Worm (Caenorhabditis elegans) whole organism, young adult: ENCODE results near the gene tlk-1.
A peak's percentile ranks its signal among the peaks of the same experiment; 100 is the strongest.

Source experiments
- C06A6.2 ChIP-seq: fragments of 200-800 bp; sonication (Bioruptor generic); conservative IDR thresholded peaks from 2 replicates; pipeline ENCODE4 v1.3.6; 2022; ENCODE audit warnings: missing genetic modification characterization, missing compliant biosample characterization
- C17E4.6 ChIP-seq: fragments of 200-800 bp; sonication (Bioruptor generic); IDR thresholded peaks from 2 replicates; pipeline ENCODE4 v1.3.6; 2022; ENCODE audit warnings: missing genetic modification reagents, missing genetic modification characterization, missing compliant biosample characterization
- D2030.7 ChIP-seq: fragments of 200-800 bp; sonication (Bioruptor generic); IDR thresholded peaks from 2 replicates; pipeline ENCODE4 v1.3.6; 2022; ENCODE audit warnings: missing genetic modification reagents, missing genetic modification characterization, missing compliant biosample characterization
- F33H1.4 ChIP-seq: fragments of 200-800 bp; sonication (Bioruptor generic); IDR thresholded peaks from 2 replicates; pipeline ENCODE4 v1.3.6; 2022; ENCODE audit warnings: missing genetic modification reagents, missing genetic modification characterization, missing compliant biosample characterization
- F57A8.1 ChIP-seq: fragments of 200-800 bp; sonication (Bioruptor generic); optimal IDR thresholded peaks from 2 replicates; lab custom pipeline; 2018; ENCODE audit warnings: mild to moderate bottlenecking, missing genetic modification characterization, moderate library complexity, missing compliant biosample characterization
- Y95B8A.8 ChIP-seq: fragments of 200-800 bp; sonication (Bioruptor generic); IDR thresholded peaks from 2 replicates; pipeline ENCODE4 v1.3.6; 2022; ENCODE audit warnings: missing genetic modification reagents, missing genetic modification characterization, missing compliant biosample characterization
- bed-1 ChIP-seq: fragments of 200-800 bp; sonication (Bioruptor generic); IDR thresholded peaks from 2 replicates; pipeline ENCODE4 v1.3.6; 2022; ENCODE audit warnings: missing genetic modification reagents, missing genetic modification characterization, missing compliant biosample characterization
- cebp-1 ChIP-seq, 2 experiments: fragments of 200-800 bp in 1 of 2; sonication (Bioruptor generic) in 1 of 2; sonication (generic microtip) in 1 of 2; IDR thresholded peaks in 1 of 2; optimal IDR thresholded peaks in 1 of 2; 2 replicates each; pipeline versions ENCODE4 v1.3.6 to Lab custom; 2017 to 2022; ENCODE audit warnings: missing compliant biosample characterization in 2 of 2, missing genetic modification characterization in 2 of 2, mild to moderate bottlenecking in 1 of 2, missing genetic modification reagents in 1 of 2, moderate library complexity in 1 of 2
- ceh-58 ChIP-seq: fragments of 200-800 bp; sonication (Bioruptor generic); IDR thresholded peaks from 2 replicates; pipeline ENCODE4 v1.3.6; 2022; ENCODE audit warnings: missing genetic modification characterization, missing compliant biosample characterization
- ceh-91 ChIP-seq: fragments of 200-800 bp; sonication (Bioruptor generic); IDR thresholded peaks from 2 replicates; pipeline ENCODE4 v1.3.6; 2022; ENCODE audit warnings: missing genetic modification reagents, missing genetic modification characterization, missing compliant biosample characterization
- dox-1 ChIP-seq: fragments of 200-800 bp; sonication (Bioruptor generic); IDR thresholded peaks from 2 replicates; pipeline ENCODE4 v1.3.6; 2022; ENCODE audit warnings: missing genetic modification reagents, missing genetic modification characterization, missing compliant biosample characterization
- dpl-1 ChIP-seq: fragments of 150-350 bp; optimal IDR thresholded peaks from 2 replicates; lab custom pipeline; 2014; ENCODE audit warnings: missing biosample characterization, missing genetic modification reagents, missing genetic modification characterization
- efl-1 ChIP-seq: fragments of 150-350 bp; optimal IDR thresholded peaks from 2 replicates; lab custom pipeline; 2014; ENCODE audit warnings: missing biosample characterization, missing genetic modification reagents, missing genetic modification characterization
- egl-18 ChIP-seq: fragments of 200-800 bp; sonication (Bioruptor generic); IDR thresholded peaks from 2 replicates; pipeline ENCODE4 v1.3.6; 2022; ENCODE audit warnings: missing genetic modification reagents, missing genetic modification characterization, missing compliant biosample characterization
- ekl-4 ChIP-seq: fragments of 200-800 bp; sonication (Bioruptor generic); IDR thresholded peaks from 2 replicates; pipeline ENCODE4 v1.3.6; 2022; ENCODE audit warnings: missing genetic modification reagents, missing genetic modification characterization, missing compliant biosample characterization
- hmg-1.2 ChIP-seq: fragments of 200-800 bp; sonication (Bioruptor generic); IDR thresholded peaks from 2 replicates; pipeline ENCODE4 v1.3.6; 2022; ENCODE audit warnings: missing genetic modification reagents, missing genetic modification characterization, missing compliant biosample characterization
- hsf-1 ChIP-seq: fragments of 200-800 bp; sonication (Bioruptor generic); IDR thresholded peaks from 2 replicates; pipeline ENCODE4 v1.3.6; 2022; ENCODE audit warnings: missing genetic modification reagents, missing genetic modification characterization, missing compliant biosample characterization
- lin-35 ChIP-seq, 3 experiments: fragments of 150-350 bp in 2 of 3; sonication (generic microtip) in 1 of 3; optimal IDR thresholded peaks; 2 replicates each; lab custom pipeline; 2014 to 2018; ENCODE audit warnings: missing biosample characterization in 3 of 3, missing genetic modification characterization in 3 of 3, missing genetic modification reagents in 3 of 3
- lin-54 ChIP-seq: fragments of 200-800 bp; sonication (Bioruptor generic); optimal IDR thresholded peaks from 2 replicates; lab custom pipeline; 2018; ENCODE audit warnings: mild to moderate bottlenecking, missing genetic modification characterization, missing compliant biosample characterization
- lsl-1 ChIP-seq: fragments of 200-800 bp; sonication (Bioruptor generic); optimal IDR thresholded peaks from 2 replicates; lab custom pipeline; 2018; ENCODE audit warnings: mild to moderate bottlenecking, missing genetic modification characterization, moderate library complexity, missing compliant biosample characterization
- madf-3 ChIP-seq: fragments of 200-800 bp; sonication (Bioruptor generic); IDR thresholded peaks from 2 replicates; pipeline ENCODE4 v1.3.6; 2022; ENCODE audit warnings: missing genetic modification reagents, missing genetic modification characterization, missing compliant biosample characterization
- madf-6 ChIP-seq: fragments of 200-800 bp; sonication (Bioruptor generic); IDR thresholded peaks from 2 replicates; pipeline ENCODE4 v1.3.6; 2022; ENCODE audit warnings: missing genetic modification reagents, missing genetic modification characterization, missing compliant biosample characterization
- madf-8 ChIP-seq: fragments of 200-800 bp; sonication (Bioruptor generic); conservative IDR thresholded peaks from 2 replicates; pipeline ENCODE4 v1.3.6; 2022; ENCODE audit warnings: missing genetic modification reagents, missing genetic modification characterization, missing compliant biosample characterization
- nfyb-1 ChIP-seq: fragments of 200-800 bp; sonication (Bioruptor generic); IDR thresholded peaks from 2 replicates; pipeline ENCODE4 v1.3.6; 2022; ENCODE audit warnings: missing genetic modification reagents, missing genetic modification characterization, missing compliant biosample characterization
- nhr-80 ChIP-seq: sonication (generic microtip); optimal IDR thresholded peaks from 2 replicates; lab custom pipeline; 2016; ENCODE audit warnings: missing genetic modification characterization, missing compliant biosample characterization
- rcor-1 ChIP-seq: fragments of 200-800 bp; sonication (Bioruptor generic); IDR thresholded peaks from 2 replicates; pipeline ENCODE4 v1.3.6; 2022; ENCODE audit warnings: missing genetic modification reagents, missing genetic modification characterization, missing compliant biosample characterization
- snpc-1.3 ChIP-seq: sonication (generic microtip); optimal IDR thresholded peaks from 2 replicates; lab custom pipeline; 2017; ENCODE audit warnings: missing genetic modification characterization, mild to moderate bottlenecking, missing compliant biosample characterization, antibody characterized with exemption, moderate library complexity, missing genotype, missing genetic modification reagents; ENCODE audit not compliant: insufficient read depth
- snpc-3.4 ChIP-seq: sonication (generic microtip); optimal IDR thresholded peaks from 2 replicates; lab custom pipeline; 2017; ENCODE audit warnings: missing genetic modification characterization, mild to moderate bottlenecking, missing compliant biosample characterization, antibody characterized with exemption, moderate library complexity, missing genotype, missing genetic modification reagents
- snpc-4 ChIP-seq, 5 experiments: fragments of 150-350 bp in 1 of 5; sonication (generic microtip) in 4 of 5; optimal IDR thresholded peaks; 2 replicates each; lab custom pipeline; 2014 to 2018; ENCODE audit warnings: missing genetic modification characterization in 5 of 5, missing biosample characterization in 3 of 5, antibody characterized with exemption in 2 of 5, mild to moderate bottlenecking in 2 of 5, missing compliant biosample characterization in 2 of 5, missing genotype in 2 of 5, moderate library complexity in 2 of 5, missing genetic modification reagents in 1 of 5
- tbp1 ChIP-seq: fragments of 200-800 bp; sonication (Bioruptor generic); optimal IDR thresholded peaks from 2 replicates; lab custom pipeline; 2018; ENCODE audit warnings: mild to moderate bottlenecking, missing genetic modification characterization, missing compliant biosample characterization
- tlf-1 ChIP-seq: fragments of 200-800 bp; sonication (Bioruptor generic); optimal IDR thresholded peaks from 2 replicates; lab custom pipeline; 2018; ENCODE audit warnings: mild to moderate bottlenecking, missing genetic modification characterization, missing compliant biosample characterization
- unc-130 ChIP-seq: sonication (generic microtip); optimal IDR thresholded peaks from 2 replicates; lab custom pipeline; 2016; ENCODE audit warnings: missing genetic modification reagents, missing genetic modification characterization, missing compliant biosample characterization
- unc-62 ChIP-seq: fragments of 150-350 bp; optimal IDR thresholded peaks from 2 replicates; lab custom pipeline; 2014; ENCODE audit warnings: missing biosample characterization, missing genetic modification reagents, missing genetic modification characterization
- xnd-1 ChIP-seq: sonication (generic microtip); optimal IDR thresholded peaks from 2 replicates; lab custom pipeline; 2016; ENCODE audit warnings: missing genotype, missing genetic modification reagents, missing genetic modification characterization, missing compliant biosample characterization
- zfh-2 ChIP-seq: fragments of 200-800 bp; sonication (Bioruptor generic); conservative IDR thresholded peaks from 2 replicates; pipeline ENCODE4 v1.3.6; 2022; ENCODE audit warnings: missing genetic modification reagents, missing genetic modification characterization, missing compliant biosample characterization
- ztf-18 ChIP-seq: sonication (generic microtip); optimal IDR thresholded peaks from 2 replicates; lab custom pipeline; 2016; ENCODE audit warnings: missing genotype, mild to moderate bottlenecking, missing genetic modification characterization, missing compliant biosample characterization

tlk-1 gene

DNA sequence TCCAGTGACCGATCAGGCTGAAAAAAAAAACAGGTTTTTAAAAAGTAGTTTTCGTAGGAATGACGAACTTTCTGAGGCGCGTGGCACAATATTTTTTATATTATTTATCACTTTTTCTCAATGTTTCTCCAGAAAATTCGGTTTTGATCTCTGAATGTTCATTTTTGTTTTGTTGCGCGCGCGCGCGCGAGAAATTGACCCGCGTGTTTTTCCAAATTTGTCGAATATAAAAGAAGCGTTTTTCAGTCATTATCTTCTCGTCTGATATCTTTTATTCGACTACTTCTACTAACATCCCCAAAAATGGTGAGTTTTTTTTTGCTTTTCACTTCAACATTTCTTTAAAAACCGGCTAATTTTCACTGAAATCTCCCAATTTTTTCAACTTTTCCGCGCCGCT, 59.2 kb downstream of the tlk-1 start, which contains the start of gene rmd-1:
Gene rmd-1, plus strand, starts transcription at position 247 of the 400 bp plus-strand sequence.
- TF ChIP-seq nfyb-1 (GFP tag; lab: Robert Waterston, UW) = no peak
- no peak for TF ChIP-seq F57A8.1 (GFP tag; lab: Kevin White, UChicago)
- peak; percentile 94 for TF ChIP-seq efl-1 (GFP tag; lab: Kevin White, UChicago)
- peak; percentile 57; the same call in 1 of the 2 replicates for TF ChIP-seq D2030.7 (GFP tag; lab: Robert Waterston, UW)
- TF ChIP-seq unc-62 (GFP tag; lab: Kevin White, UChicago) = no peak
- TF ChIP-seq ekl-4 (GFP tag; lab: Robert Waterston, UW) = peak; percentile 9; the same call in 1 of the 2 replicates
- peak; percentile 52; the same call in 1 of the 2 replicates for TF ChIP-seq ceh-91 (GFP tag; lab: Robert Waterston, UW)
- peak; percentile 54 for TF ChIP-seq lsl-1 (GFP tag; lab: Kevin White, UChicago)
- peak; percentile 29 for TF ChIP-seq snpc-1.3 (tag; lab: Kevin White, UChicago)
- TF ChIP-seq dpl-1 (GFP tag; lab: Kevin White, UChicago) = peak; percentile 79
- TF ChIP-seq unc-130 = peak; percentile 45
- peak; percentile 71 for TF ChIP-seq snpc-3.4
- TF ChIP-seq madf-6 (GFP tag; lab: Robert Waterston, UW) = peak; percentile 96
- TF ChIP-seq zfh-2 (GFP tag; lab: Robert Waterston, UW) = no peak
- peak; percentile 1 for TF ChIP-seq tbp1 (GFP tag; lab: Kevin White, UChicago)
- TF ChIP-seq hsf-1 = peak; percentile 94
- TF ChIP-seq lin-54 = peak; percentile 30
- TF ChIP-seq egl-18 (GFP tag; lab: Robert Waterston, UW) = no peak
- peak; percentile 17; the same call in 1 of the 2 replicates for TF ChIP-seq hmg-1.2 (GFP tag; lab: Robert Waterston, UW)
- TF ChIP-seq cebp-1 (GFP tag; IDR thresholded peaks at IDR 0.05; lab: Robert Waterston, UW) = no peak
- TF ChIP-seq cebp-1 (tag; optimal IDR thresholded peaks at IDR 0.05; lab: Kevin White, UChicago) = no peak
- no peak for TF ChIP-seq ceh-58 (GFP tag; lab: Robert Waterston, UW)
- TF ChIP-seq C06A6.2 (GFP tag; lab: Robert Waterston, UW) = no peak
- TF ChIP-seq ztf-18 (tag; lab: Kevin White, UChicago) = peak; percentile 2
- TF ChIP-seq madf-3 (GFP tag; lab: Robert Waterston, UW) = peak; percentile 8; the same call in 1 of the 2 replicates
- TF ChIP-seq nhr-80 (tag; lab: Kevin White, UChicago) = no peak
- 0 out of 2 replicates have a peak, but pooled peaks have one; percentile 42 for TF ChIP-seq C17E4.6 (GFP tag; lab: Robert Waterston, UW)
- TF ChIP-seq rcor-1 (GFP tag; lab: Robert Waterston, UW) = peak; percentile 42; the same call in 1 of the 2 replicates
- no peak for TF ChIP-seq snpc-4 (GFP tag; optimal IDR thresholded peaks at IDR 0.05; lab: Kevin White, UChicago)
- TF ChIP-seq snpc-4 (tag; optimal IDR thresholded peaks at IDR 0.05; lab: Kevin White, UChicago) = no peak
- peak; percentile 8 for TF ChIP-seq tlf-1 (GFP tag; lab: Kevin White, UChicago)
- TF ChIP-seq lin-35 (GFP tag; optimal IDR thresholded peaks at IDR 0.05; lab: Kevin White, UChicago) = peak in 2 of 3 experiments; percentile 2 to 13
- TF ChIP-seq xnd-1 = peak; percentile 82
- TF ChIP-seq madf-8 = peak; percentile 88
- peak; percentile 41 for TF ChIP-seq dox-1 (GFP tag; lab: Robert Waterston, UW)
- TF ChIP-seq bed-1 (GFP tag; lab: Robert Waterston, UW) = no peak
- TF ChIP-seq F33H1.4 (GFP tag; lab: Robert Waterston, UW) = peak; percentile 72
- TF ChIP-seq Y95B8A.8 (GFP tag; lab: Robert Waterston, UW) = 0 out of 2 replicates have a peak, but pooled peaks have one; percentile 40
